Fruit fly (Drosophila melanogaster) S2 (cell line): ENCODE data around the gene CG5107.

Experiments
- CG8478 ChIP-seq: fragments of >200 bp; optimal IDR thresholded peaks from 2 replicates; lab custom pipeline; 2018
- CTCF ChIP-seq, 2 experiments: fragments of >200 bp; optimal IDR thresholded peaks; 2 replicates each; lab custom pipeline; 2018

The CG5107 gene

dm6 chr3R:25532406-25533225, 27.6 kb downstream of the CG5107 start:
- TF ChIP-seq CG8478 (no peak), CTCF (optimal IDR thresholded peaks at IDR 0.05; lab: Kevin White, UChicago) (no peak)

- no peak for TF ChIP-seq CG8478
- no peak for TF ChIP-seq CTCF (optimal IDR thresholded peaks at IDR 0.05; lab: Kevin White, UChicago)
These were observed 34.1 kb downstream of the CG5107 start for dm6 chr3R:25539132-25539531.

dm6 chr3R:25543565-25544317, 38.8 kb downstream of the CG5107 start:
- TF ChIP-seq CG8478 (no peak), CTCF (optimal IDR thresholded peaks at IDR 0.05; lab: Kevin White, UChicago) (no peak)

dm6 chr3R:25549740-25550139, 44.7 kb downstream of the CG5107 start:
- TF ChIP-seq CTCF (optimal IDR thresholded peaks at IDR 0.05; lab: Kevin White, UChicago) (no peak), CG8478 (no peak)

dm6 chr3R:25550428-25550827, 45.4 kb downstream of the CG5107 start:
- TF ChIP-seq CTCF (optimal IDR thresholded peaks at IDR 0.05; lab: Kevin White, UChicago): no peak
- no peak for TF ChIP-seq CG8478

- TF ChIP-seq CG8478 (no peak), CTCF (optimal IDR thresholded peaks at IDR 0.05; lab: Kevin White, UChicago) (no peak)
These were observed 47.2 kb downstream of the CG5107 start for dm6 chr3R:25552181-25552580.
